Worm (Caenorhabditis elegans) whole organism, L4 larva: ENCODE results near the gene C03B1.10.

Experiments used
- aha-1 ChIP-seq: fragments of 150-350 bp; peaks from one replicate; lab custom pipeline; 2014; ENCODE audit warnings: missing biosample characterization, missing genetic modification characterization
- aly-2 ChIP-seq: sonication (generic microtip); optimal IDR thresholded peaks from 2 replicates; lab custom pipeline; 2018; ENCODE audit warnings: missing biosample characterization, missing genetic modification characterization
- ama-1 ChIP-seq: fragments of 150-350 bp; optimal IDR thresholded peaks from 2 replicates; lab custom pipeline; 2014; ENCODE audit warnings: inconsistent platforms, mixed read lengths
- arid-1 ChIP-seq: fragments of 200-800 bp; sonication (Bioruptor generic); conservative IDR thresholded peaks from 2 replicates; pipeline ENCODE4 v1.3.6; 2022; ENCODE audit warnings: missing genetic modification reagents, missing genetic modification characterization, missing compliant biosample characterization
- hmg-1.1 ChIP-seq: fragments of 200-800 bp; sonication (Bioruptor generic); IDR thresholded peaks from 2 replicates; pipeline ENCODE4 v1.3.6; 2022; ENCODE audit warnings: missing genetic modification reagents, missing genetic modification characterization, missing compliant biosample characterization
- lin-15B ChIP-seq: fragments of 150-350 bp; sonication (generic microtip); optimal IDR thresholded peaks from 3 replicates; lab custom pipeline; 2014; ENCODE audit warnings: missing biosample characterization, missing genetic modification characterization
- nhr-76 ChIP-seq: fragments of 150-350 bp; optimal IDR thresholded peaks from 2 replicates; lab custom pipeline; 2014; ENCODE audit warnings: missing biosample characterization, missing genetic modification characterization

- TF ChIP-seq aha-1 (tag; lab: Kevin White, UChicago): no peak
- TF ChIP-seq ama-1 (lab: Kevin White, UChicago): no peak
- no peak for TF ChIP-seq arid-1 (GFP tag; lab: Robert Waterston, UW)
- no peak for TF ChIP-seq lin-15B (tag; lab: Kevin White, UChicago)
- TF ChIP-seq hmg-1.1 (GFP tag; lab: Robert Waterston, UW): no peak
- no peak for TF ChIP-seq aly-2 (tag; lab: Kevin White, UChicago)
- TF ChIP-seq nhr-76 (tag; lab: Kevin White, UChicago): no peak
These were observed 6.5 kb upstream of the C03B1.10 start, which contains the start of gene C03B1.4 for ce11 chrX:6364196-6364595.
